Fruit fly (Drosophila melanogaster) whole organism, embryonic: Measurements from ENCODE around the gene CG16957.
A peak's percentile ranks its signal among the peaks of the same experiment; 100 is the strongest.

ENCODE experiments used
- C15 ChIP-seq: fragments of 200-800 bp; sonication (Bioruptor generic); IDR thresholded peaks from 3 replicates; pipeline ENCODE4 v1.3.6; 2022; ENCODE audit warnings: missing biosample characterization, missing genetic modification characterization
- CG10147 ChIP-seq: fragments of 200-800 bp; sonication (Bioruptor generic); optimal IDR thresholded peaks from 2 replicates; lab custom pipeline; 2019; ENCODE audit warnings: missing biosample characterization, mild to moderate bottlenecking, missing genetic modification characterization, moderate library complexity
- CG11093 ChIP-seq: fragments of 200-800 bp; sonication (Bioruptor generic); IDR thresholded peaks from 3 replicates; pipeline ENCODE4 v1.3.6; 2022; ENCODE audit warnings: missing biosample characterization, missing genetic modification characterization
- CG11504 ChIP-seq: fragments of 200-800 bp; sonication (Bioruptor generic); optimal IDR thresholded peaks from 3 replicates; lab custom pipeline; 2019; ENCODE audit warnings: missing biosample characterization, mild to moderate bottlenecking, missing genetic modification characterization, moderate library complexity
- CG11723 ChIP-seq: fragments of 200-800 bp; sonication (Bioruptor generic); optimal IDR thresholded peaks from 2 replicates; lab custom pipeline; 2017; ENCODE audit warnings: missing biosample characterization, mild to moderate bottlenecking, missing genetic modification characterization
- CG13894 ChIP-seq: fragments of 200-800 bp; sonication (Bioruptor generic); optimal IDR thresholded peaks from 3 replicates; lab custom pipeline; 2018; ENCODE audit warnings: missing biosample characterization, mild to moderate bottlenecking, missing genetic modification characterization, moderate library complexity
- CG14050 ChIP-seq: fragments of 200-800 bp; sonication (Bioruptor generic); IDR thresholded peaks from 3 replicates; pipeline ENCODE4 v1.3.6; 2022; ENCODE audit warnings: missing biosample characterization, missing genetic modification characterization
- CG1603 ChIP-seq: fragments of 200-800 bp; sonication (Bioruptor generic); optimal IDR thresholded peaks from 2 replicates; lab custom pipeline; 2019; ENCODE audit warnings: missing biosample characterization, mild to moderate bottlenecking, missing genetic modification characterization, moderate library complexity
- CG17802 ChIP-seq: fragments of 200-800 bp; sonication (Bioruptor generic); optimal IDR thresholded peaks from 2 replicates; lab custom pipeline; 2018; ENCODE audit warnings: missing biosample characterization, mild to moderate bottlenecking, missing genetic modification characterization, moderate library complexity
- CG1792 ChIP-seq: fragments of 200-800 bp; sonication (Bioruptor generic); optimal IDR thresholded peaks from 2 replicates; lab custom pipeline; 2016; ENCODE audit warnings: missing biosample characterization, missing genetic modification characterization
- CG18619 ChIP-seq: fragments of 200-800 bp; sonication (Bioruptor generic); optimal IDR thresholded peaks from 3 replicates; lab custom pipeline; 2017; ENCODE audit warnings: missing biosample characterization, mild to moderate bottlenecking, missing genetic modification characterization
- CG31365 ChIP-seq: fragments of 200-800 bp; sonication (Bioruptor generic); optimal IDR thresholded peaks from 2 replicates; lab custom pipeline; 2018; ENCODE audit warnings: missing biosample characterization, mild to moderate bottlenecking, missing genetic modification characterization
- CG31388 ChIP-seq: fragments of 200-800 bp; sonication (Bioruptor generic); optimal IDR thresholded peaks from 2 replicates; lab custom pipeline; 2016; ENCODE audit warnings: missing biosample characterization, missing genetic modification characterization
- CG3407 ChIP-seq: fragments of 200-800 bp; sonication (Bioruptor generic); optimal IDR thresholded peaks from 2 replicates; lab custom pipeline; 2018; ENCODE audit warnings: missing biosample characterization, mild to moderate bottlenecking, missing genetic modification characterization
- CG34422 ChIP-seq: fragments of 200-800 bp; sonication (Bioruptor generic); IDR thresholded peaks from 3 replicates; pipeline ENCODE4 v1.3.6; 2022; ENCODE audit warnings: missing biosample characterization, missing genetic modification characterization
- CG4282 ChIP-seq: fragments of 200-800 bp; sonication (Bioruptor generic); optimal IDR thresholded peaks from 2 replicates; lab custom pipeline; 2016; ENCODE audit warnings: missing biosample characterization, missing genetic modification characterization
- CG6791 ChIP-seq: fragments of 200-800 bp; sonication (Bioruptor generic); IDR thresholded peaks from 3 replicates; pipeline ENCODE4 v1.3.6; 2022; ENCODE audit warnings: missing biosample characterization, missing genetic modification characterization; ENCODE audit not compliant: partially characterized antibody
- CG7556 ChIP-seq: fragments of 200-800 bp; sonication (Bioruptor generic); optimal IDR thresholded peaks from 2 replicates; lab custom pipeline; 2017; ENCODE audit warnings: missing biosample characterization, mild to moderate bottlenecking, missing genetic modification characterization
- CrebB ChIP-seq: fragments of 200-800 bp; sonication (Bioruptor generic); optimal IDR thresholded peaks from 3 replicates; lab custom pipeline; 2018; ENCODE audit warnings: missing biosample characterization, mild to moderate bottlenecking, missing genetic modification characterization
- D ChIP-seq, 2 experiments: fragments of 200-800 bp in 1 of 2; fragments of >200 bp in 1 of 2; sonication (Bioruptor generic) in 1 of 2; optimal IDR thresholded peaks; 2 replicates in 1 of 2; 3 replicates in 1 of 2; lab custom pipeline; 2017; ENCODE audit warnings: mild to moderate bottlenecking in 1 of 2, missing biosample characterization in 1 of 2, missing genetic modification characterization in 1 of 2, missing genetic modification reagents in 1 of 2
- Drgx ChIP-seq: fragments of 200-800 bp; sonication (Bioruptor generic); IDR thresholded peaks from 2 replicates; pipeline ENCODE4 v1.3.6; 2022; ENCODE audit warnings: missing biosample characterization, missing genetic modification characterization
- Ets65A ChIP-seq: fragments of 200-800 bp; sonication (Bioruptor generic); peaks from one replicate; lab custom pipeline; 2016; ENCODE audit warnings: missing biosample characterization, missing genetic modification characterization
- Gsc ChIP-seq: fragments of 200-800 bp; sonication (Bioruptor generic); IDR thresholded peaks from 2 replicates; pipeline ENCODE4 v1.3.6; 2022; ENCODE audit warnings: missing biosample characterization, missing genetic modification characterization
- HHEX ChIP-seq: fragments of 200-800 bp; sonication (Bioruptor generic); optimal IDR thresholded peaks from 3 replicates; lab custom pipeline; 2017; ENCODE audit warnings: missing biosample characterization, mild to moderate bottlenecking, missing genetic modification characterization, missing genetic modification reagents
- HLH4C ChIP-seq: fragments of 200-800 bp; sonication (Bioruptor generic); IDR thresholded peaks from 3 replicates; pipeline ENCODE4 v1.3.6; 2022; ENCODE audit warnings: missing biosample characterization, missing genetic modification characterization; ENCODE audit not compliant: partially characterized antibody
- Med ChIP-seq: fragments of 200-800 bp; sonication (Bioruptor generic); peaks from one replicate; lab custom pipeline; 2016; ENCODE audit warnings: missing biosample characterization, missing genetic modification characterization, mild to moderate bottlenecking, inconsistent platforms, moderate library complexity
- Sin3A ChIP-seq: fragments of >200 bp; optimal IDR thresholded peaks from 2 replicates; lab custom pipeline; 2018
- aop ChIP-seq: fragments of 200-800 bp; sonication (Bioruptor generic); IDR thresholded peaks from 2 replicates; pipeline ENCODE4 v1.3.6; 2022; ENCODE audit warnings: missing biosample characterization, missing genetic modification characterization
- bsh ChIP-seq, 2 experiments: fragments of 200-800 bp; sonication (Bioruptor generic); optimal IDR thresholded peaks; 2 replicates each; lab custom pipeline; 2017 to 2018; ENCODE audit warnings: mild to moderate bottlenecking in 2 of 2, missing biosample characterization in 2 of 2, missing genetic modification characterization in 2 of 2, moderate library complexity in 1 of 2
- chif ChIP-seq, 2 experiments: fragments of 200-800 bp; sonication (Bioruptor generic); optimal IDR thresholded peaks; 3 replicates each; lab custom pipeline; 2016; ENCODE audit warnings: missing biosample characterization in 2 of 2, missing genetic modification characterization in 2 of 2
- croc ChIP-seq: fragments of 200-800 bp; sonication (Bioruptor generic); conservative IDR thresholded peaks from 3 replicates; pipeline ENCODE4 v1.3.6; 2022; ENCODE audit warnings: missing biosample characterization, missing genetic modification characterization
- cwo ChIP-seq: fragments of 200-800 bp; sonication (Bioruptor generic); optimal IDR thresholded peaks from 3 replicates; lab custom pipeline; 2017; ENCODE audit warnings: missing biosample characterization, missing genetic modification characterization, mild to moderate bottlenecking, moderate library complexity, missing genetic modification reagents
- dan ChIP-seq: fragments of 200-800 bp; sonication (Bioruptor generic); IDR thresholded peaks from 2 replicates; pipeline ENCODE4 v1.3.6; 2022; ENCODE audit warnings: missing biosample characterization, missing genetic modification characterization
- danr ChIP-seq: fragments of 200-800 bp; sonication (Bioruptor generic); IDR thresholded peaks from 2 replicates; pipeline ENCODE4 v1.3.6; 2022; ENCODE audit warnings: missing biosample characterization, missing genetic modification characterization
- dpn ChIP-seq, 2 experiments: fragments of 200-800 bp; sonication (Bioruptor generic); optimal IDR thresholded peaks; 3 replicates each; lab custom pipeline; 2016; ENCODE audit warnings: missing biosample characterization in 2 of 2, missing genetic modification characterization in 2 of 2
- fd64A ChIP-seq: fragments of 200-800 bp; sonication (Bioruptor generic); optimal IDR thresholded peaks from 3 replicates; lab custom pipeline; 2018; ENCODE audit warnings: missing biosample characterization, mild to moderate bottlenecking, missing genetic modification characterization
- ham ChIP-seq: fragments of 200-800 bp; sonication (Bioruptor generic); IDR thresholded peaks from 2 replicates; pipeline ENCODE4 v1.3.6; 2022; ENCODE audit warnings: missing biosample characterization, missing genetic modification characterization
- inv ChIP-seq: fragments of 200-800 bp; sonication (Bioruptor generic); IDR thresholded peaks from 2 replicates; pipeline ENCODE4 v1.3.6; 2022; ENCODE audit warnings: missing biosample characterization, missing genetic modification characterization; ENCODE audit not compliant: partially characterized antibody
- kah ChIP-seq: fragments of 200-800 bp; sonication (Bioruptor generic); optimal IDR thresholded peaks from 2 replicates; lab custom pipeline; 2018; ENCODE audit warnings: missing biosample characterization, mild to moderate bottlenecking, missing genetic modification characterization
- nerfin-2 ChIP-seq: fragments of 200-800 bp; sonication (Bioruptor generic); IDR thresholded peaks from 2 replicates; pipeline ENCODE4 v1.3.6; 2022; ENCODE audit warnings: missing biosample characterization, missing genetic modification characterization; ENCODE audit not compliant: partially characterized antibody
- peb ChIP-seq: fragments of 200-800 bp; sonication (Bioruptor generic); IDR thresholded peaks from 2 replicates; pipeline ENCODE4 v1.3.6; 2022; ENCODE audit warnings: missing biosample characterization, missing genetic modification characterization
- pho ChIP-seq: fragments of 200-800 bp; sonication (Bioruptor generic); optimal IDR thresholded peaks from 2 replicates; lab custom pipeline; 2016; ENCODE audit warnings: missing biosample characterization, missing genetic modification characterization
- pum ChIP-seq: fragments of 200-800 bp; sonication (Bioruptor generic); optimal IDR thresholded peaks from 2 replicates; lab custom pipeline; 2016; ENCODE audit warnings: missing biosample characterization, missing genetic modification characterization
- row ChIP-seq: fragments of 200-800 bp; sonication (Bioruptor generic); IDR thresholded peaks from 3 replicates; pipeline ENCODE4 v1.3.6; 2022; ENCODE audit warnings: missing biosample characterization, missing genetic modification characterization
- slbo ChIP-seq: fragments of 200-800 bp; sonication (Bioruptor generic); IDR thresholded peaks from 2 replicates; pipeline ENCODE4 v1.3.6; 2022; ENCODE audit warnings: missing biosample characterization, missing genetic modification characterization
- sr ChIP-seq: fragments of 200-800 bp; sonication (Bioruptor generic); IDR thresholded peaks from 3 replicates; pipeline ENCODE4 v1.3.6; 2022; ENCODE audit warnings: missing biosample characterization, missing genetic modification characterization
- stwl ChIP-seq: fragments of 200-800 bp; sonication (Bioruptor generic); optimal IDR thresholded peaks from 3 replicates; lab custom pipeline; 2018; ENCODE audit warnings: missing biosample characterization, mild to moderate bottlenecking, missing genetic modification characterization, moderate library complexity
- sug ChIP-seq: fragments of 200-800 bp; optimal IDR thresholded peaks from 2 replicates; lab custom pipeline; 2019; ENCODE audit warnings: missing biosample characterization, mild to moderate bottlenecking, missing genetic modification characterization, moderate library complexity
- usp ChIP-seq: fragments of >200 bp; optimal IDR thresholded peaks from 2 replicates; lab custom pipeline; 2017; ENCODE audit warnings: missing biosample characterization, missing genetic modification characterization
- z ChIP-seq: fragments of 200-800 bp; sonication (Bioruptor generic); IDR thresholded peaks from 3 replicates; pipeline ENCODE4 v1.3.6; 2022; ENCODE audit warnings: missing biosample characterization, missing genetic modification characterization
- zen ChIP-seq: fragments of 200-800 bp; sonication (Bioruptor generic); optimal IDR thresholded peaks from 3 replicates; lab custom pipeline; 2018; ENCODE audit warnings: missing biosample characterization, mild to moderate bottlenecking, missing genetic modification characterization, moderate library complexity

The CG16957 gene

DNA sequence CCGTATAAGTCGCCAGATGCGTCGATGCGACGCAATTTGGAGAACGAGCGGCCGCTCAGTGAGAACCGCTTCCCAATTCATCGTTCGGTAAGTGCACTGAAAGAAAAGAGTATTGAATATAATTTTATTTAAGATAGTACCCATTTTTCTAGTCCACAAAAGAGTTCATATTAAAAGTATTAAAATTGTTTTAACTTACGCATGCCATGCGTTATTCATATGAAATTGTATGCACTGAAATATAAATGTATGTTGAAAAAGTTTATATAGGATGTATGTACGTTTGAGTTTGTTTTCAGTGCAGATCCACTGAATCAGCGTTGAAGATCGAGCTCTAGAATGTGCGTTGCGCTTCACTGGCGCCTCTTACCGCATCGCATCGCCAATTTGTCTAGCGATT is 3.6 kb upstream of the CG16957 start (continued):
- TF ChIP-seq CG18619 (GFP tag; lab: Kevin White, UChicago) (no peak), HLH4C (GFP tag; lab: Robert Waterston, UW) (no peak), Med (peak; percentile 69), CG17802 (tag; lab: Kevin White, UChicago) (no peak), stwl (no peak), fd64A (GFP tag; lab: Kevin White, UChicago) (no peak), CG10147 (GFP tag; lab: Kevin White, UChicago) (no peak), CG11093 (no peak), Sin3A (lab: Kevin White, UChicago) (no peak), CG11504 (tag; lab: Kevin White, UChicago) (peak; percentile 15), danr (no peak), CG14050 (GFP tag; lab: Robert Waterston, UW) (no peak), CG1603 (tag; lab: Kevin White, UChicago) (no peak), CG3407 (GFP tag; lab: Kevin White, UChicago) (no peak), z (GFP tag; lab: Robert Waterston, UW) (no peak), slbo (GFP tag; lab: Robert Waterston, UW) (peak; percentile 46; the same call in 1 of the 2 replicates), chif (GFP tag; optimal IDR thresholded peaks at IDR 0.05; lab: Kevin White, UChicago) (no peak), nerfin-2 (GFP tag; lab: Robert Waterston, UW) (no peak), CG1792 (GFP tag; lab: Kevin White, UChicago) (no peak), CG7556 (no peak), CG13894 (tag; lab: Kevin White, UChicago) (no peak), ham (GFP tag; lab: Robert Waterston, UW) (no peak), kah (no peak), row (GFP tag; lab: Robert Waterston, UW) (peak; percentile 53), bsh (GFP tag; optimal IDR thresholded peaks at IDR 0.05; lab: Kevin White, UChicago) (no peak), zen (tag; lab: Kevin White, UChicago) (no peak), Drgx (GFP tag; lab: Robert Waterston, UW) (peak; percentile 28; the same call in 1 of the 2 replicates), aop (no peak)
- TF ChIP-seq, all 482 proteins: peak for 29

DNA sequence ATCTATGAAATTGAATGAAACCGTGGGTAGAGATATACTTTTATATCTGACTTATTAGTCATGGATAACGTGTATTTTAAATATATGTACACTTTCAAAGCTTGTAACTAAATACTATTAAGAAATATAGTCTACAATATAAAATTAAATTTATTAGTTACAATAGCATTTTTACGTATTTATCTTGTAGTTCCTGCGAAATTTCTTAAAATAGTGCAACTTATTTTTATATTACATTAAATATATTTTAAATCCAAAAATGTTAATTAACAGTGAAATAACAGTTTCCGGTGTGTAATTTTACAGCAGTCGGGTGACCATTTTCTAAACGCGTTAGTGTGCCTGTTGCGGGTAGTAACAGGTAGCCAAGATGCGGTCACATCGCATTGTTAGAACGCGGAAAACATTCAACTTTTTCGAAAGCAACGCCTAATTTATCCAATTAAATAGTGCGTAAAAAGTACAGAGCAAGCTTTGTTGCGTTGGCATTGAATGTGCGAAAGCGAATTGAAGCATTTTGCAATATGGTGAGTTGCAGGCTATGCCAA is 2.7 kb upstream of the CG16957 start, which contains the start of the genes CG10859 and CG7110:
TSS of gene CG10859 (minus strand) at position 51 of the 548 bp plus-strand sequence.
TSS of gene CG7110 (plus strand) at position 378 of the 548 bp plus-strand sequence.
- TF ChIP-seq CrebB (peak; percentile 36), HHEX (GFP tag; lab: Kevin White, UChicago) (peak; percentile 32), usp (no peak), croc (no peak), dpn (GFP tag; optimal IDR thresholded peaks at IDR 0.05; lab: Kevin White, UChicago) (no peak), Gsc (GFP tag; lab: Robert Waterston, UW) (no peak), CG31388 (GFP tag; lab: Kevin White, UChicago) (no peak), C15 (GFP tag; lab: Robert Waterston, UW) (no peak), CG4282 (GFP tag; lab: Kevin White, UChicago) (no peak), peb (GFP tag; lab: Robert Waterston, UW) (no peak), Ets65A (GFP tag; lab: Kevin White, UChicago) (peak; percentile 70), pum (no peak), CG11723 (GFP tag; lab: Kevin White, UChicago) (peak; percentile 29), D (optimal IDR thresholded peaks at IDR 0.05; lab: Kevin White, UChicago) (no peak), D (GFP tag; optimal IDR thresholded peaks at IDR 0.05; lab: Kevin White, UChicago) (no peak), CG31365 (tag; lab: Kevin White, UChicago) (no peak), CG6791 (GFP tag; lab: Robert Waterston, UW) (no peak), cwo (GFP tag; lab: Kevin White, UChicago) (no peak), sr (no peak), CG34422 (GFP tag; lab: Robert Waterston, UW) (peak; percentile 27; the same call in 1 of the 3 replicates), sug (tag; lab: Kevin White, UChicago) (peak; percentile 48), pho (no peak), inv (GFP tag; lab: Robert Waterston, UW) (no peak), dan (GFP tag; lab: Robert Waterston, UW) (no peak)
